Fruit fly (Drosophila melanogaster): ENCODE measurements around the gene CG3457.

Gene CG3457

dm6 chrX:2149478-2149877, 38.1 kb upstream of the CG3457 start, which contains the start of gene bcn92:
TSS of gene bcn92 (minus strand) at chrX:2149647.
- TF ChIP-seq tj (GFP tag; optimal IDR thresholded peaks at IDR 0.05) (peak; percentile 17), Mnt (GFP tag; optimal IDR thresholded peaks at IDR 0.05) (peak; percentile 92), Crg-1 (GFP tag; optimal IDR thresholded peaks at IDR 0.05) (peak; percentile 30), Hr96 (GFP tag; optimal IDR thresholded peaks at IDR 0.05) (no peak), bab1 (GFP tag; optimal IDR thresholded peaks at IDR 0.05) (peak; percentile 57), CG33017 (tag; optimal IDR thresholded peaks at IDR 0.05) (no peak), CG14711 (tag; optimal IDR thresholded peaks at IDR 0.05) (peak; percentile 53), ovo (GFP tag; optimal IDR thresholded peaks at IDR 0.05) (peak; percentile 10), toe (GFP tag; optimal IDR thresholded peaks at IDR 0.05) (peak; percentile 42), CG7101 (tag; optimal IDR thresholded peaks at IDR 0.05) (peak; percentile 44), CG1620 (GFP tag; optimal IDR thresholded peaks at IDR 0.05) (peak; percentile 55), CG5204 (GFP tag; optimal IDR thresholded peaks at IDR 0.05) (no peak), CG11617 (GFP tag; optimal IDR thresholded peaks at IDR 0.05) (peak; percentile 48)

dm6 chrX:2155868-2156267, 31.8 kb upstream of the CG3457 start:
- TF ChIP-seq CG7101 (tag; optimal IDR thresholded peaks at IDR 0.05) = peak; percentile 4
- peak; percentile 91 for TF ChIP-seq pad (GFP tag; optimal IDR thresholded peaks at IDR 0.05)
- TF ChIP-seq ovo (GFP tag; optimal IDR thresholded peaks at IDR 0.05) = no peak
- no peak for TF ChIP-seq CG14711 (tag; optimal IDR thresholded peaks at IDR 0.05)
- TF ChIP-seq Hr96 (GFP tag; optimal IDR thresholded peaks at IDR 0.05) = no peak
- TF ChIP-seq CG7045 (GFP tag; optimal IDR thresholded peaks at IDR 0.05) = no peak
- TF ChIP-seq kay (GFP tag; ENCODE audit: borderline replicate concordance) = no peak
- no peak for TF ChIP-seq bab1 (GFP tag; optimal IDR thresholded peaks at IDR 0.05)
- no peak for TF ChIP-seq CG12768 (GFP tag; optimal IDR thresholded peaks at IDR 0.05)
- peak; percentile 62 for TF ChIP-seq tj (GFP tag; optimal IDR thresholded peaks at IDR 0.05)
- peak; percentile 14 for TF ChIP-seq Mnt (GFP tag; optimal IDR thresholded peaks at IDR 0.05)
- TF ChIP-seq CG11617 (GFP tag; optimal IDR thresholded peaks at IDR 0.05) = no peak
- no peak for TF ChIP-seq CG33017 (tag; optimal IDR thresholded peaks at IDR 0.05)
- TF ChIP-seq cic (GFP tag; optimal IDR thresholded peaks at IDR 0.05) = no peak
- no peak for TF ChIP-seq cnc (optimal IDR thresholded peaks at IDR 0.05)

dm6 chrX:2157929-2158610, 29.6 kb upstream of the CG3457 start:
- TF ChIP-seq pad (GFP tag; optimal IDR thresholded peaks at IDR 0.05) (peak; percentile 25), ovo (GFP tag; optimal IDR thresholded peaks at IDR 0.05) (no peak), tj (GFP tag; optimal IDR thresholded peaks at IDR 0.05) (peak; percentile 86), Mnt (GFP tag; optimal IDR thresholded peaks at IDR 0.05) (peak; percentile 31)

- no peak for TF ChIP-seq cnc (optimal IDR thresholded peaks at IDR 0.05)
- TF ChIP-seq CG1620 (GFP tag; optimal IDR thresholded peaks at IDR 0.05) = peak; percentile 47
- peak; percentile 11 for TF ChIP-seq Crg-1 (GFP tag; optimal IDR thresholded peaks at IDR 0.05)
- TF ChIP-seq CG14711 (tag; optimal IDR thresholded peaks at IDR 0.05) = peak; percentile 34
- peak; percentile 61 for TF ChIP-seq Mnt (GFP tag; optimal IDR thresholded peaks at IDR 0.05)
- TF ChIP-seq pad (GFP tag; optimal IDR thresholded peaks at IDR 0.05) = peak; percentile 16
- no peak for TF ChIP-seq cic (GFP tag; optimal IDR thresholded peaks at IDR 0.05)
- peak; percentile 27 for TF ChIP-seq CG7101 (tag; optimal IDR thresholded peaks at IDR 0.05)
- peak; percentile 79 for TF ChIP-seq bab1 (GFP tag; optimal IDR thresholded peaks at IDR 0.05)
Observed at dm6 chrX:2158668-2159163, 28.9 kb upstream of the CG3457 start, which contains the start of gene wapl. TSS of gene wapl (minus strand) at chrX:2158983.

- TF ChIP-seq tj (GFP tag; optimal IDR thresholded peaks at IDR 0.05) (no peak), CG12768 (GFP tag; optimal IDR thresholded peaks at IDR 0.05) (no peak), toe (GFP tag; optimal IDR thresholded peaks at IDR 0.05) (no peak), Crg-1 (GFP tag; optimal IDR thresholded peaks at IDR 0.05) (no peak), Clk (GFP tag; optimal IDR thresholded peaks at IDR 0.05) (no peak), CG1620 (GFP tag; optimal IDR thresholded peaks at IDR 0.05) (no peak), CG7045 (GFP tag; optimal IDR thresholded peaks at IDR 0.05) (no peak)
Observed at dm6 chrX:2161020-2161419, 26.6 kb upstream of the CG3457 start.

- TF ChIP-seq Mnt (GFP tag; optimal IDR thresholded peaks at IDR 0.05) (no peak), cic (GFP tag; optimal IDR thresholded peaks at IDR 0.05) (no peak), cnc (optimal IDR thresholded peaks at IDR 0.05) (no peak), CG1620 (GFP tag; optimal IDR thresholded peaks at IDR 0.05) (no peak), CG11617 (GFP tag; optimal IDR thresholded peaks at IDR 0.05) (no peak)
Observed at dm6 chrX:2162130-2162907, 25.3 kb upstream of the CG3457 start, which contains the start of the genes Cyp4d1 and CG3630. TSS of gene Cyp4d1 (minus strand) at chrX:2162180. TSS of gene CG3630 (plus strand) at chrX:2162196.

All from whole organism, adult.